Fruit fly (Drosophila melanogaster) whole organism, embryonic: ENCODE measurements around the gene AP-2alpha.
A peak's percentile ranks its signal among the peaks of the same experiment; 100 is the strongest.

ENCODE experiments used
- Asciz ChIP-seq: fragments of 200-800 bp; sonication (Bioruptor generic); optimal IDR thresholded peaks from 2 replicates; lab custom pipeline; 2017; ENCODE audit warnings: missing biosample characterization, mild to moderate bottlenecking, missing genetic modification characterization, missing genetic modification reagents
- Awh ChIP-seq: fragments of 200-800 bp; sonication (Bioruptor generic); IDR thresholded peaks from 2 replicates; pipeline ENCODE4, ENCODE4 v1.3.6; 2022; ENCODE audit warnings: missing biosample characterization, missing genetic modification characterization
- Bteb2 ChIP-seq: fragments of 200-800 bp; sonication (Bioruptor generic); optimal IDR thresholded peaks from 2 replicates; lab custom pipeline; 2016; ENCODE audit warnings: missing biosample characterization, missing genetic modification characterization
- C15 ChIP-seq: fragments of 200-800 bp; sonication (Bioruptor generic); IDR thresholded peaks from 3 replicates; pipeline ENCODE4 v1.3.6; 2022; ENCODE audit warnings: missing biosample characterization, missing genetic modification characterization
- CG10543 ChIP-seq: fragments of 200-800 bp; sonication (Bioruptor generic); optimal IDR thresholded peaks from 3 replicates; lab custom pipeline; 2017; ENCODE audit warnings: missing biosample characterization, mild to moderate bottlenecking, missing genetic modification characterization, moderate library complexity
- CG12236 ChIP-seq: fragments of 200-800 bp; sonication (Bioruptor generic); optimal IDR thresholded peaks from 2 replicates; lab custom pipeline; 2016; ENCODE audit warnings: missing biosample characterization, missing genetic modification characterization
- CG13624 ChIP-seq: fragments of 200-800 bp; sonication (Bioruptor generic); optimal IDR thresholded peaks from 2 replicates; lab custom pipeline; 2016; ENCODE audit warnings: missing biosample characterization, missing genetic modification characterization
- CG14441 ChIP-seq: fragments of 200-800 bp; sonication (Bioruptor generic); IDR thresholded peaks from 2 replicates; pipeline ENCODE4 v1.3.6; 2022; ENCODE audit warnings: missing biosample characterization, missing genetic modification characterization
- CG15011 ChIP-seq: fragments of 200-800 bp; sonication (Bioruptor generic); optimal IDR thresholded peaks from 3 replicates; lab custom pipeline; 2018; ENCODE audit warnings: missing biosample characterization, mild to moderate bottlenecking, missing genetic modification characterization
- CG15073 ChIP-seq: fragments of 200-800 bp; sonication (Bioruptor generic); optimal IDR thresholded peaks from 2 replicates; lab custom pipeline; 2016; ENCODE audit warnings: missing biosample characterization, missing genetic modification characterization
- CG15696 ChIP-seq: fragments of 200-800 bp; sonication (Bioruptor generic); optimal IDR thresholded peaks from 2 replicates; lab custom pipeline; 2019; ENCODE audit warnings: missing biosample characterization, mild to moderate bottlenecking, missing genetic modification characterization, moderate library complexity
- CG2678 ChIP-seq: fragments of 200-800 bp; sonication (Bioruptor generic); optimal IDR thresholded peaks from 3 replicates; lab custom pipeline; 2019; ENCODE audit warnings: missing biosample characterization, mild to moderate bottlenecking, missing genetic modification characterization, moderate library complexity
- CG3065 ChIP-seq: fragments of 200-800 bp; sonication (Bioruptor generic); optimal IDR thresholded peaks from 2 replicates; lab custom pipeline; 2016; ENCODE audit warnings: missing biosample characterization, missing genetic modification characterization
- CG31388 ChIP-seq: fragments of 200-800 bp; sonication (Bioruptor generic); optimal IDR thresholded peaks from 2 replicates; lab custom pipeline; 2016; ENCODE audit warnings: missing biosample characterization, missing genetic modification characterization
- CG3281 ChIP-seq: fragments of 200-800 bp; sonication (Bioruptor generic); optimal IDR thresholded peaks from 3 replicates; lab custom pipeline; 2017; ENCODE audit warnings: missing biosample characterization, mild to moderate bottlenecking, missing genetic modification characterization
- CG3847 ChIP-seq: fragments of 200-800 bp; sonication (Bioruptor generic); IDR thresholded peaks from 2 replicates; pipeline ENCODE4 v1.3.6; 2022; ENCODE audit warnings: missing biosample characterization, missing genetic modification characterization
- CG42726 ChIP-seq: fragments of 200-800 bp; sonication (Bioruptor generic); IDR thresholded peaks from 2 replicates; pipeline ENCODE4 v1.3.6; 2022; ENCODE audit warnings: missing biosample characterization, missing genetic modification characterization; ENCODE audit not compliant: partially characterized antibody
- CG43689 ChIP-seq: fragments of 200-800 bp; sonication (Bioruptor generic); IDR thresholded peaks from 2 replicates; pipeline ENCODE4 v1.3.6; 2022; ENCODE audit warnings: missing biosample characterization, missing genetic modification characterization
- CG6175 ChIP-seq: fragments of 200-800 bp; sonication (Bioruptor generic); IDR thresholded peaks from 3 replicates; pipeline ENCODE4 v1.3.6; 2022; ENCODE audit warnings: missing biosample characterization, missing genetic modification characterization
- CG6791 ChIP-seq: fragments of 200-800 bp; sonication (Bioruptor generic); IDR thresholded peaks from 3 replicates; pipeline ENCODE4 v1.3.6; 2022; ENCODE audit warnings: missing biosample characterization, missing genetic modification characterization; ENCODE audit not compliant: partially characterized antibody
- CG8089 ChIP-seq: fragments of 200-800 bp; sonication (Bioruptor generic); optimal IDR thresholded peaks from 3 replicates; lab custom pipeline; 2016; ENCODE audit warnings: missing biosample characterization, missing genetic modification characterization
- CG8924 ChIP-seq: fragments of 200-800 bp; optimal IDR thresholded peaks from 3 replicates; lab custom pipeline; 2019; ENCODE audit warnings: missing biosample characterization, mild to moderate bottlenecking, missing genetic modification characterization, moderate library complexity
- CTCF ChIP-seq: fragments of 200-800 bp; sonication (Bioruptor generic); optimal IDR thresholded peaks from 2 replicates; lab custom pipeline; 2017; ENCODE audit warnings: missing biosample characterization, mild to moderate bottlenecking, missing genetic modification characterization, moderate library complexity
- Camta ChIP-seq: fragments of 200-800 bp; sonication (Bioruptor generic); optimal IDR thresholded peaks from 2 replicates; lab custom pipeline; 2016; ENCODE audit warnings: missing biosample characterization, missing genetic modification characterization
- Eip74EF ChIP-seq, 2 experiments: fragments of 200-800 bp in 1 of 2; fragments of >200 bp in 1 of 2; sonication (Bioruptor generic) in 1 of 2; optimal IDR thresholded peaks; 2 replicates each; lab custom pipeline; 2017 to 2019; ENCODE audit warnings: missing biosample characterization in 2 of 2, missing genetic modification characterization in 2 of 2, mild to moderate bottlenecking in 1 of 2, moderate library complexity in 1 of 2
- Elba2 ChIP-seq: fragments of 200-800 bp; sonication (Bioruptor generic); optimal IDR thresholded peaks from 3 replicates; lab custom pipeline; 2016; ENCODE audit warnings: missing biosample characterization, missing genetic modification characterization
- HLH54F ChIP-seq: fragments of 200-800 bp; sonication (Bioruptor generic); optimal IDR thresholded peaks from 3 replicates; lab custom pipeline; 2016; ENCODE audit warnings: missing biosample characterization, missing genetic modification characterization
- Hmr ChIP-seq: fragments of 200-800 bp; sonication (Bioruptor generic); optimal IDR thresholded peaks from 3 replicates; lab custom pipeline; 2017; ENCODE audit warnings: mild to moderate bottlenecking, missing biosample characterization, missing genetic modification reagents, missing genetic modification characterization
- Hr78 ChIP-seq, 2 experiments: fragments of 200-800 bp in 1 of 2; fragments of >200 bp in 1 of 2; sonication (Bioruptor generic) in 1 of 2; optimal IDR thresholded peaks; 2 replicates each; lab custom pipeline; 2017 to 2019; ENCODE audit warnings: missing biosample characterization in 2 of 2, missing genetic modification characterization in 2 of 2, mild to moderate bottlenecking in 1 of 2, moderate library complexity in 1 of 2
- Kr ChIP-seq: fragments of 200-800 bp; sonication (Bioruptor generic); optimal IDR thresholded peaks from 2 replicates; lab custom pipeline; 2017; ENCODE audit warnings: missing biosample characterization, mild to moderate bottlenecking, missing genetic modification characterization
- Lim3 ChIP-seq: fragments of 200-800 bp; sonication (Bioruptor generic); IDR thresholded peaks from 2 replicates; pipeline ENCODE4 v1.3.6; 2022; ENCODE audit warnings: missing biosample characterization, missing genetic modification characterization
- Sry-δ ChIP-seq: fragments of 200-800 bp; sonication (Bioruptor generic); optimal IDR thresholded peaks from 2 replicates; lab custom pipeline; 2016; ENCODE audit warnings: missing biosample characterization, missing genetic modification characterization
- Taf1 ChIP-seq: fragments of 200-800 bp; sonication (Bioruptor generic); IDR thresholded peaks from 2 replicates; pipeline ENCODE4 v1.3.6; 2022; ENCODE audit warnings: missing biosample characterization, missing genetic modification characterization
- ato ChIP-seq: fragments of 200-800 bp; sonication (Bioruptor generic); IDR thresholded peaks from 2 replicates; pipeline ENCODE4 v1.3.6; 2022; ENCODE audit warnings: missing biosample characterization, missing genetic modification characterization; ENCODE audit not compliant: partially characterized antibody
- br ChIP-seq: fragments of >200 bp; optimal IDR thresholded peaks from 2 replicates; lab custom pipeline; 2017
- chif ChIP-seq, 2 experiments: fragments of 200-800 bp; sonication (Bioruptor generic); optimal IDR thresholded peaks; 3 replicates each; lab custom pipeline; 2016; ENCODE audit warnings: missing biosample characterization in 2 of 2, missing genetic modification characterization in 2 of 2
- dimm ChIP-seq: fragments of 200-800 bp; sonication (Bioruptor generic); IDR thresholded peaks from 2 replicates; pipeline ENCODE4 v1.3.6; 2022; ENCODE audit warnings: missing biosample characterization, missing genetic modification characterization
- dmrt11E ChIP-seq: fragments of 200-800 bp; sonication (Bioruptor generic); optimal IDR thresholded peaks from 3 replicates; lab custom pipeline; 2018; ENCODE audit warnings: missing biosample characterization, mild to moderate bottlenecking, missing genetic modification characterization, moderate library complexity
- esg ChIP-seq: fragments of 200-800 bp; sonication (Bioruptor generic); conservative IDR thresholded peaks from 2 replicates; pipeline ENCODE4 v1.3.6; 2022; ENCODE audit warnings: missing biosample characterization, missing genetic modification characterization
- eyg ChIP-seq: fragments of 200-800 bp; sonication (Bioruptor generic); optimal IDR thresholded peaks from 3 replicates; lab custom pipeline; 2016; ENCODE audit warnings: missing biosample characterization, missing genetic modification characterization
- fd3F ChIP-seq: fragments of 200-800 bp; sonication (Bioruptor generic); optimal IDR thresholded peaks from 2 replicates; lab custom pipeline; 2018; ENCODE audit warnings: missing biosample characterization, mild to moderate bottlenecking, missing genetic modification characterization, moderate library complexity
- fd64A ChIP-seq: fragments of 200-800 bp; sonication (Bioruptor generic); optimal IDR thresholded peaks from 3 replicates; lab custom pipeline; 2018; ENCODE audit warnings: missing biosample characterization, mild to moderate bottlenecking, missing genetic modification characterization
- hth ChIP-seq: fragments of >200 bp; optimal IDR thresholded peaks from 2 replicates; lab custom pipeline; 2017; ENCODE audit warnings: inconsistent platforms
- ken ChIP-seq: fragments of 200-800 bp; sonication (Bioruptor generic); IDR thresholded peaks from 3 replicates; pipeline ENCODE4 v1.3.6; 2022; ENCODE audit warnings: missing biosample characterization, missing genetic modification characterization
- kni ChIP-seq: fragments of 200-800 bp; sonication (Bioruptor generic); optimal IDR thresholded peaks from 3 replicates; lab custom pipeline; 2017; ENCODE audit warnings: mild to moderate bottlenecking, missing biosample characterization, missing genetic modification reagents, missing genetic modification characterization
- lov ChIP-seq, 2 experiments: fragments of 200-800 bp in 1 of 2; fragments of >200 bp in 1 of 2; sonication (Bioruptor generic) in 1 of 2; IDR thresholded peaks in 1 of 2; optimal IDR thresholded peaks in 1 of 2; 2 replicates in 1 of 2; 3 replicates in 1 of 2; pipeline versions ENCODE4 v1.3.6 to Lab custom; 2017 to 2022; ENCODE audit warnings: missing biosample characterization in 1 of 2, missing genetic modification characterization in 1 of 2
- nerfin-1 ChIP-seq: fragments of 200-800 bp; sonication (Bioruptor generic); optimal IDR thresholded peaks from 3 replicates; lab custom pipeline; 2019; ENCODE audit warnings: missing biosample characterization, mild to moderate bottlenecking, missing genetic modification characterization, moderate library complexity
- otp ChIP-seq: fragments of 200-800 bp; sonication (Bioruptor generic); IDR thresholded peaks from 3 replicates; pipeline ENCODE4, ENCODE4 v1.3.6; 2022; ENCODE audit warnings: missing biosample characterization, missing genetic modification characterization
- vnd ChIP-seq: fragments of 200-800 bp; sonication (Bioruptor generic); IDR thresholded peaks from 3 replicates; pipeline ENCODE4 v1.3.6; 2022; ENCODE audit warnings: missing biosample characterization, missing genetic modification characterization; ENCODE audit not compliant: partially characterized antibody
- zf30C ChIP-seq: fragments of 200-800 bp; sonication (Bioruptor generic); optimal IDR thresholded peaks from 3 replicates; lab custom pipeline; 2018; ENCODE audit warnings: missing biosample characterization, mild to moderate bottlenecking, missing genetic modification characterization

Gene AP-2alpha

DNA sequence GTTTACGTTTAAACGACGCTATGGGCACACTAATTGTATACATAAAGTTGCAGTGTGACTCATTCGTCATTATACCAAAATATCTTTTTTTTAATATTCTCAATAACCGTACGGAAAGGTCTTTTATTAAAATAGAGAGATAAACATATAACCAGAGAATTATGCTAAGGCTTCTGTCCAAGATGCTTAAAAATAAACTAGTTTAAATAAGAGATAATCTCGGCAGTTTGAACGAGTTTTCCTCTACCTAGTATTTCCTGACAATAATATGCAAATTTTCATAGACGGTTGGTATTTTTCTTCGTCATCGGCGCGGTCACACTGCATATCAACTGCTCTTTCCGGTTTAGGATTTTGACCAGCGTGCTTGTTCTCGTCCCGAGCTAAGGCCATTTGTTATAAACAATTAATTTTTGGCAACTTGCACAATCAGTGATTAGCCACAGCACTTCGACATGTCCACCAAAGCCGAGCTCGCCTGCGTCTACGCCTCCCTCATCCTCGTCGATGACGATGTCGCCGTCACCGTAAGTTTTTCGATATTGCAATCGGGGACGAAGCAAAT, 5.1 kb upstream of the AP-2alpha start, which contains the start of the genes CG13690 and RpLP1 (continued):
- TF ChIP-seq Lim3: no peak
- TF ChIP-seq Elba2 (GFP tag; lab: Kevin White, UChicago): no peak
- TF ChIP-seq CG13624: peak; percentile 70
- peak; percentile 64 for TF ChIP-seq dmrt11E (tag; lab: Kevin White, UChicago)
- no peak for TF ChIP-seq CG14441 (GFP tag; lab: Robert Waterston, UW)
- peak; percentile 72 for TF ChIP-seq nerfin-1 (tag; lab: Kevin White, UChicago)
- TF ChIP-seq Hr78 (GFP tag; optimal IDR thresholded peaks at IDR 0.05; lab: Kevin White, UChicago): peak in 1 of 2 experiments; percentile 28
- no peak for TF ChIP-seq CG6791 (GFP tag; lab: Robert Waterston, UW)
- TF ChIP-seq CG8089 (GFP tag; lab: Kevin White, UChicago): peak; percentile 72
- no peak for TF ChIP-seq CG6175 (GFP tag; lab: Robert Waterston, UW)
- no peak for TF ChIP-seq lov (optimal IDR thresholded peaks at IDR 0.05; lab: Kevin White, UChicago)
- peak; percentile 77; the same call in 2 of the 3 replicates for TF ChIP-seq lov (GFP tag; IDR thresholded peaks at IDR 0.05; lab: Robert Waterston, UW)
- TF ChIP-seq Sry-δ (GFP tag; lab: Kevin White, UChicago): peak; percentile 58
- TF ChIP-seq vnd (GFP tag; lab: Robert Waterston, UW): no peak
- TF ChIP-seq chif (GFP tag; optimal IDR thresholded peaks at IDR 0.05; lab: Kevin White, UChicago): peak; percentile 63 to 66
- peak; percentile 39 for TF ChIP-seq fd3F
- TF ChIP-seq Eip74EF (GFP tag; optimal IDR thresholded peaks at IDR 0.05; lab: Kevin White, UChicago): peak in 1 of 2 experiments; percentile 76
- peak; percentile 61 for TF ChIP-seq CG12236 (GFP tag; lab: Kevin White, UChicago)
- peak; percentile 14; the same call in 1 of the 2 replicates for TF ChIP-seq CG42726 (GFP tag; lab: Robert Waterston, UW)
- peak; percentile 92 for TF ChIP-seq CG8924 (tag; lab: Kevin White, UChicago)
- TF ChIP-seq CG15011: peak; percentile 83
- TF ChIP-seq Hmr (GFP tag; lab: Kevin White, UChicago): peak; percentile 95
- TF ChIP-seq Awh (GFP tag; lab: Robert Waterston, UW): peak; percentile 50; the same call in 1 of the 2 replicates
- TF ChIP-seq Bteb2: peak; percentile 70
- TF ChIP-seq C15 (GFP tag; lab: Robert Waterston, UW): peak; percentile 54; the same call in 1 of the 3 replicates
- TF ChIP-seq esg (GFP tag; lab: Robert Waterston, UW): no peak
- peak; percentile 89 for TF ChIP-seq CG10543 (GFP tag; lab: Kevin White, UChicago)
- TF ChIP-seq kni (GFP tag; lab: Kevin White, UChicago): peak; percentile 92
- TF ChIP-seq CG15073: no peak
- peak; percentile 76 for TF ChIP-seq otp (GFP tag; lab: Robert Waterston, UW)
- TF ChIP-seq dimm (GFP tag; lab: Robert Waterston, UW): no peak
- TF ChIP-seq CG15696: peak; percentile 29
- peak; percentile 88 for TF ChIP-seq CG3281 (GFP tag; lab: Kevin White, UChicago)
- peak; percentile 49 for TF ChIP-seq CG3847 (GFP tag; lab: Robert Waterston, UW)
- TF ChIP-seq CG3065 (GFP tag; lab: Kevin White, UChicago): no peak
- TF ChIP-seq eyg (GFP tag; lab: Kevin White, UChicago): peak; percentile 72
- TF ChIP-seq ken (GFP tag; lab: Robert Waterston, UW): peak; percentile 61; the same call in 2 of the 3 replicates
- TF ChIP-seq zf30C (GFP tag; lab: Kevin White, UChicago): no peak
- peak; percentile 13 for TF ChIP-seq Kr (GFP tag; lab: Kevin White, UChicago)
- no peak for TF ChIP-seq CG31388 (GFP tag; lab: Kevin White, UChicago)
- TF ChIP-seq HLH54F: peak; percentile 31
- TF ChIP-seq Taf1 (GFP tag; lab: Robert Waterston, UW): 0 out of 2 replicates have a peak, but pooled peaks have one; percentile 11
- TF ChIP-seq hth (lab: Kevin White, UChicago): no peak
- peak; percentile 86 for TF ChIP-seq Asciz (GFP tag; lab: Kevin White, UChicago)
- TF ChIP-seq CG2678 (tag; lab: Kevin White, UChicago): peak; percentile 71
- 0 out of 2 replicates have a peak, but pooled peaks have one; percentile 15 for TF ChIP-seq ato (GFP tag; lab: Robert Waterston, UW)
- no peak for TF ChIP-seq br (lab: Kevin White, UChicago)
- TF ChIP-seq Camta: peak; percentile 68
- TF ChIP-seq CG43689 (GFP tag; lab: Robert Waterston, UW): no peak
- TF ChIP-seq fd64A: peak; percentile 70
- TF ChIP-seq CTCF (GFP tag; lab: Kevin White, UChicago): peak; percentile 67
